Fruit fly (Drosophila melanogaster): ENCODE measurements around the gene CG46301.

The CG46301 gene

dm6 chr2L:14179409-14179808 lies 75.5 kb downstream of the CG46301 start:
- TF ChIP-seq usp (GFP tag; optimal IDR thresholded peaks at IDR 0.05), result no peak
- no peak for TF ChIP-seq Dll (optimal IDR thresholded peaks at IDR 0.05)
- TF ChIP-seq EcR (GFP tag; optimal IDR thresholded peaks at IDR 0.05), result no peak
- no peak for TF ChIP-seq CG8478 (optimal IDR thresholded peaks at IDR 0.05)
- TF ChIP-seq pan (optimal IDR thresholded peaks at IDR 0.05), result no peak
- no peak for TF ChIP-seq psq (optimal IDR thresholded peaks at IDR 0.05)

- TF ChIP-seq pan (optimal IDR thresholded peaks at IDR 0.05) (no peak), usp (GFP tag; optimal IDR thresholded peaks at IDR 0.05) (no peak), psq (optimal IDR thresholded peaks at IDR 0.05) (no peak), Dll (optimal IDR thresholded peaks at IDR 0.05) (no peak), EcR (GFP tag; optimal IDR thresholded peaks at IDR 0.05) (no peak), CG8478 (optimal IDR thresholded peaks at IDR 0.05) (no peak)
These were observed 76.7 kb downstream of the CG46301 start, which contains the start of gene CG43333 for dm6 chr2L:14180553-14180952. Gene CG43333, minus strand, starts transcription at chr2L:14180686.

DNA sequence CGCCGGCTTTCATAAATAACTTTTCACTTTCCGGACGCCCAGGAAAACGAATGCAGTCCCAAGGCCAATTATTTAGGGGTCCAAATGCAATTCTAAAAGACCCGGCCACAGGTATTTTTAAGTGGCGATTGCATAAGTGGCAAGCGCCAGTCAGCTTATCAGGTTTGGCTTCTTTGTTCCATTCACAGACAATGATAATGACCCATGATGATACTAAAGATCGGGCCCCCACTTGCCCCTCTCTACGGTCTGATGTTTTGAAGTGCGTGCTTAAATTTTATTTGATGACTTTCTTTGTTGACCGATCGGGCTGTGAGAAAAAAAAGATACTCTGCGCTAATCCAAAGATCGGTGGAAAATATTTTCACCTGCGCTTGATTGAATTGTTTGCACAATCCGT lies 77.9 kb downstream of the CG46301 start:
- TF ChIP-seq EcR (GFP tag; optimal IDR thresholded peaks at IDR 0.05) (no peak), usp (GFP tag; optimal IDR thresholded peaks at IDR 0.05) (no peak), CG8478 (optimal IDR thresholded peaks at IDR 0.05) (no peak), pan (optimal IDR thresholded peaks at IDR 0.05) (no peak)

DNA sequence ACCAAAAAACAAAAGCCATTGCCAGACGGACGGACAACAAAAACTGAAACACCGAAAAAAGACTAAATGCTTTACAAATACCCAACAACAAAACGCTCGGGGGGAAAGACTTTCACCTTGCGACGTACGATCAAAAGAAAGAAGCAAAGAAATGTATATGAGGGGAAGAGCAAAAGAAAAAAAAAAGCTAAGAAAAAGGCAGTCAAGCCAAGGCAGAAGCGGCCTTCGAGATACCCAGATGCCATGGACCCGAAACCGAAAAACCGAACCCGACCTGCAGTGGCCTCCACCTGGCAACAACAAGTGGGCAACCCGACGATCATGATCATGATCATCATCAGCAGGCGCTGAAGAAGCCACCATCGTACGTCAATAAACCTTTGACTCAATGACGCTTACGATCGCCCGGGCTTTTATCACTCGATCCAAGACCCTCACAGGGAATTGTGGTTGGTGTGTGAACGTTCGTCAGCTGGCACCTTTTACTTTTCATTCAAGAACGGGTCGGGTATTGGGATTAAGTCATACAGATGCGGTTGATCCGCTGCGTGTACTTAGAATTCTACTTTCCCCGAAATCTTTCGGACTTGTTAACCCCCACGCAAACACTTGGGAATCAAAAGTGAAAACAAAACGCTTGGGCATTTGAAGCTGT lies 79.1 kb downstream of the CG46301 start:
- TF ChIP-seq pan (optimal IDR thresholded peaks at IDR 0.05), result no peak
- no peak for TF ChIP-seq Dll (optimal IDR thresholded peaks at IDR 0.05)

DNA sequence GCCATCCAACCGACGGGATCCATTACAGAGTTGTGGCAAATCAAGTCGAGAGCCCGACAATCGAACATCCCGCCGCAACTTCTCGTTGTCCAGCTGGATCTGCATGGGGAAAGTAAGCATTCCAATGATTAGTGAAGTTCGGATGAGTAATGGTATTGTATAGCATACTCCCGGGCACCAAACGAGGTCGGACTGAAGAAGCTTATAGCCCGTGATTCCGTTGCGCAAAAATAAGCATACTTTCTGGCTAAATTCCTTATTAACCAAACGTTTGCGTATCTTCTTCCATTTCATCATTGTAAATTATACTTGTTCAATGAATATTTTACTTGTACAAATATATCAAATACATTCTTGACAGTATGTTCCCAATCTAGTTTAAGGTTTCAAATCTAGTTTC lies 93.3 kb downstream of the CG46301 start:
- TF ChIP-seq psq (optimal IDR thresholded peaks at IDR 0.05), result no peak
- TF ChIP-seq Dll (optimal IDR thresholded peaks at IDR 0.05), result no peak
- no peak for TF ChIP-seq CG8478 (optimal IDR thresholded peaks at IDR 0.05)
- TF ChIP-seq usp (GFP tag; optimal IDR thresholded peaks at IDR 0.05), result no peak
- no peak for TF ChIP-seq pan (optimal IDR thresholded peaks at IDR 0.05)
- TF ChIP-seq EcR (GFP tag; optimal IDR thresholded peaks at IDR 0.05), result no peak

- TF ChIP-seq pan (optimal IDR thresholded peaks at IDR 0.05) (no peak), Dll (optimal IDR thresholded peaks at IDR 0.05) (no peak)
These were observed 94.5 kb downstream of the CG46301 start for dm6 chr2L:14198341-14198740.

DNA sequence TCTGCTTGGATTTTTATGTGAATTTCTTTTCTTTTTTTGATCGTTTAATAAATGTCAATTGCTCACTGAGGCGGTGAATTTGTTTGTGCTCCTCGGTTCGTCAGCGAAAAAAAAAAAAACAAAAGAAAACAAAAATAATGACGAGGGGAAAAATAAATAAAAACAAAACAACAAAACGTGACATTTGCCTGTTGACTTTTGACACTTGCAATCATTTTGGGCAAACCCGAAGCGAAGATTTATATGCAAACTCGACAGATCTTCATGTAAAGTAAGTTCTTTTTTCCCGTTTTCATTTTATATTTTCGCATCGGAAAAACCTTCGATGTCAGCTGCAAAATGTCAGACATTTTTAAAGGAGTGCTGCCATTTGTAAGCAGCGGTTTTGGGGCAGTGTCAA lies 96.5 kb downstream of the CG46301 start:
- no peak for TF ChIP-seq psq (optimal IDR thresholded peaks at IDR 0.05)
- TF ChIP-seq EcR (GFP tag; optimal IDR thresholded peaks at IDR 0.05), result no peak
- TF ChIP-seq CG8478 (optimal IDR thresholded peaks at IDR 0.05), result no peak
- no peak for TF ChIP-seq pan (optimal IDR thresholded peaks at IDR 0.05)
- no peak for TF ChIP-seq Dll (optimal IDR thresholded peaks at IDR 0.05)
- TF ChIP-seq usp (GFP tag; optimal IDR thresholded peaks at IDR 0.05), result no peak

dm6 chr2L:14203798-14204398 lies 100.0 kb downstream of the CG46301 start:
- TF ChIP-seq EcR (GFP tag; optimal IDR thresholded peaks at IDR 0.05) (no peak), CG8478 (optimal IDR thresholded peaks at IDR 0.05) (no peak), Dll (optimal IDR thresholded peaks at IDR 0.05) (no peak), pan (optimal IDR thresholded peaks at IDR 0.05) (no peak), psq (optimal IDR thresholded peaks at IDR 0.05) (no peak), usp (GFP tag; optimal IDR thresholded peaks at IDR 0.05) (no peak)

- TF ChIP-seq CG8478 (optimal IDR thresholded peaks at IDR 0.05) (no peak), pan (optimal IDR thresholded peaks at IDR 0.05) (no peak), EcR (GFP tag; optimal IDR thresholded peaks at IDR 0.05) (no peak), psq (optimal IDR thresholded peaks at IDR 0.05) (no peak), usp (GFP tag; optimal IDR thresholded peaks at IDR 0.05) (no peak), Dll (optimal IDR thresholded peaks at IDR 0.05) (no peak)
These were observed 103.2 kb downstream of the CG46301 start for dm6 chr2L:14207134-14207533.

- TF ChIP-seq EcR (GFP tag; optimal IDR thresholded peaks at IDR 0.05), result peak; percentile 69 to 95
- TF ChIP-seq CG8478 (optimal IDR thresholded peaks at IDR 0.05), result no peak
These were observed 103.8 kb downstream of the CG46301 start for dm6 chr2L:14207593-14208236.
